Worm (Caenorhabditis elegans): Measurements from ENCODE around the gene K01A2.10.

- TF ChIP-seq elt-1 (tag; optimal IDR thresholded peaks at IDR 0.05; ENCODE audit: borderline replicate concordance, insufficient read depth): no peak
- no peak for TF ChIP-seq elt-3 (tag; optimal IDR thresholded peaks at IDR 0.05)
- TF ChIP-seq ceh-39 (tag; optimal IDR thresholded peaks at IDR 0.05): no peak
Measured at ce11 chrII:372235-372634, 49.3 kb upstream of the K01A2.10 start.
